Fruit fly (Drosophila melanogaster) whole organism, adult: Measurements from ENCODE around the gene CG7560.

Experiments
- CG11617 ChIP-seq: fragments of 200-800 bp; sonication (Bioruptor generic); optimal IDR thresholded peaks from 2 replicates; lab custom pipeline; 2017; ENCODE audit warnings: mild to moderate bottlenecking, missing biosample characterization, missing genetic modification reagents, missing genetic modification characterization
- CG33017 ChIP-seq: fragments of 200-800 bp; sonication (Bioruptor generic); optimal IDR thresholded peaks from 2 replicates; lab custom pipeline; 2018; ENCODE audit warnings: missing biosample characterization, mild to moderate bottlenecking, missing genetic modification characterization, moderate library complexity
- CG5204 ChIP-seq: fragments of 200-800 bp; sonication (Bioruptor generic); optimal IDR thresholded peaks from 2 replicates; lab custom pipeline; 2016; ENCODE audit warnings: missing biosample characterization, missing genetic modification characterization
- CG7045 ChIP-seq: fragments of 200-800 bp; sonication (Bioruptor generic); optimal IDR thresholded peaks from 2 replicates; lab custom pipeline; 2017; ENCODE audit warnings: missing biosample characterization, mild to moderate bottlenecking, missing genetic modification characterization
- Crg-1 ChIP-seq: fragments of 200-800 bp; sonication (Bioruptor generic); optimal IDR thresholded peaks from 2 replicates; lab custom pipeline; 2016; ENCODE audit warnings: missing biosample characterization, missing genetic modification characterization
- Hr96 ChIP-seq: fragments of 200-800 bp; sonication (Bioruptor generic); optimal IDR thresholded peaks from 2 replicates; lab custom pipeline; 2016; ENCODE audit warnings: missing biosample characterization, missing genetic modification characterization
- cic ChIP-seq: fragments of 200-800 bp; sonication (Bioruptor generic); optimal IDR thresholded peaks from 2 replicates; lab custom pipeline; 2017; ENCODE audit warnings: missing biosample characterization, mild to moderate bottlenecking, missing genetic modification characterization, moderate library complexity
- kay ChIP-seq: fragments of 200-800 bp; sonication (Bioruptor generic); peaks from one replicate; lab custom pipeline; 2016; ENCODE audit warnings: missing biosample characterization, missing genetic modification characterization, borderline replicate concordance
- ovo ChIP-seq: fragments of 200-800 bp; sonication (Bioruptor generic); optimal IDR thresholded peaks from 2 replicates; lab custom pipeline; 2016; ENCODE audit warnings: missing biosample characterization, missing genetic modification characterization
- pad ChIP-seq: fragments of 200-800 bp; sonication (Bioruptor generic); optimal IDR thresholded peaks from 3 replicates; lab custom pipeline; 2017; ENCODE audit warnings: missing biosample characterization, missing genetic modification characterization, mild to moderate bottlenecking, moderate library complexity, missing genetic modification reagents
- tj ChIP-seq: fragments of 200-800 bp; sonication (Bioruptor generic); optimal IDR thresholded peaks from 3 replicates; lab custom pipeline; 2017; ENCODE audit warnings: missing biosample characterization, mild to moderate bottlenecking, missing genetic modification characterization, moderate library complexity
- toe ChIP-seq: fragments of 200-800 bp; sonication (Bioruptor generic); optimal IDR thresholded peaks from 2 replicates; lab custom pipeline; 2016; ENCODE audit warnings: missing biosample characterization, missing genetic modification characterization

- TF ChIP-seq Crg-1 (GFP tag; lab: Kevin White, UChicago): no peak
- TF ChIP-seq CG11617 (GFP tag; lab: Kevin White, UChicago): no peak
- TF ChIP-seq CG7045 (GFP tag; lab: Kevin White, UChicago): no peak
- TF ChIP-seq tj (GFP tag; lab: Kevin White, UChicago): no peak
- TF ChIP-seq Hr96 (GFP tag; lab: Kevin White, UChicago): no peak
- no peak for TF ChIP-seq CG33017 (tag; lab: Kevin White, UChicago)
- no peak for TF ChIP-seq toe
- no peak for TF ChIP-seq cic
- TF ChIP-seq kay (GFP tag; lab: Kevin White, UChicago): no peak
- TF ChIP-seq pad (GFP tag; lab: Kevin White, UChicago): no peak
- no peak for TF ChIP-seq ovo (GFP tag; lab: Kevin White, UChicago)
- no peak for TF ChIP-seq CG5204
These were observed 4.7 kb downstream of the CG7560 start for dm6 chr3L:11429695-11430094.
